Fruit fly (Drosophila melanogaster) whole organism, wandering third instar larva: Measurements from ENCODE around the gene Cad88C.

Source experiments
- Abd-B ChIP-seq: fragments of >200 bp; optimal IDR thresholded peaks from 2 replicates; lab custom pipeline; 2017; ENCODE audit warnings: missing biosample characterization, missing genetic modification characterization
- CG32264 ChIP-seq: fragments of 200-800 bp; sonication (Bioruptor generic); optimal IDR thresholded peaks from 2 replicates; lab custom pipeline; 2016; ENCODE audit warnings: missing biosample characterization, missing genetic modification characterization
- CG9705 ChIP-seq: fragments of 200-800 bp; sonication (Bioruptor generic); optimal IDR thresholded peaks from 2 replicates; lab custom pipeline; 2018; ENCODE audit warnings: missing biosample characterization, mild to moderate bottlenecking, missing genetic modification characterization
- CrebA ChIP-seq: fragments of 200-800 bp; sonication (Bioruptor generic); optimal IDR thresholded peaks from 2 replicates; lab custom pipeline; 2016; ENCODE audit warnings: missing biosample characterization, mild to moderate bottlenecking, missing genetic modification characterization, borderline replicate concordance
- Dfd ChIP-seq: fragments of >200 bp; optimal IDR thresholded peaks from 2 replicates; lab custom pipeline; 2017; ENCODE audit warnings: missing biosample characterization, missing genetic modification characterization
- Dif ChIP-seq: fragments of 200-275, 200-300 bp; sonication (Bioruptor generic); optimal IDR thresholded peaks from 2 replicates; lab custom pipeline; 2018; ENCODE audit warnings: missing biosample characterization, missing genetic modification characterization; ENCODE audit not compliant: partially characterized antibody
- GATAd ChIP-seq: sonication (Bioruptor generic); optimal IDR thresholded peaks from 2 replicates; lab custom pipeline; 2016; ENCODE audit warnings: missing biosample characterization, missing genetic modification characterization
- HLH106 ChIP-seq: fragments of 200-800 bp; optimal IDR thresholded peaks from 3 replicates; lab custom pipeline; 2019; ENCODE audit warnings: missing biosample characterization, mild to moderate bottlenecking, missing genetic modification characterization, moderate library complexity
- Hnf4 ChIP-seq: fragments of 200-800 bp; sonication (Bioruptor generic); optimal IDR thresholded peaks from 2 replicates; lab custom pipeline; 2016; ENCODE audit warnings: missing biosample characterization, mild to moderate bottlenecking, missing genetic modification characterization
- Hr78 ChIP-seq: fragments of >200 bp; optimal IDR thresholded peaks from 2 replicates; lab custom pipeline; 2017; ENCODE audit warnings: missing biosample characterization, missing genetic modification characterization
- Hr83 ChIP-seq: fragments of 200-300 bp; sonication (Bioruptor generic); optimal IDR thresholded peaks from 2 replicates; lab custom pipeline; 2016; ENCODE audit warnings: missing biosample characterization, mild to moderate bottlenecking, missing genetic modification characterization, moderate library complexity; ENCODE audit not compliant: poor library complexity, severe bottlenecking
- Jra ChIP-seq: sonication (Bioruptor generic); optimal IDR thresholded peaks from 2 replicates; lab custom pipeline; 2016; ENCODE audit warnings: missing biosample characterization, missing genetic modification characterization
- Mio ChIP-seq: sonication (Bioruptor generic); optimal IDR thresholded peaks from 2 replicates; lab custom pipeline; 2016; ENCODE audit warnings: missing biosample characterization, missing genetic modification characterization
- Myc ChIP-seq: fragments of >200 bp; optimal IDR thresholded peaks from 2 replicates; lab custom pipeline; 2017
- N ChIP-seq: fragments of >200 bp; optimal IDR thresholded peaks from 2 replicates; lab custom pipeline; 2018; ENCODE audit warnings: missing biosample characterization, missing external identifiers, missing genetic modification characterization
- OdsH ChIP-seq: fragments of 200-800 bp; sonication (Bioruptor generic); optimal IDR thresholded peaks from 2 replicates; lab custom pipeline; 2016; ENCODE audit warnings: missing biosample characterization, mild to moderate bottlenecking, missing genetic modification characterization
- Rel ChIP-seq, 2 experiments: fragments of 200-800 bp; sonication (Bioruptor generic) in 1 of 2; optimal IDR thresholded peaks; 2 replicates in 1 of 2; 3 replicates in 1 of 2; lab custom pipeline; 2016 to 2019; ENCODE audit warnings: mild to moderate bottlenecking in 2 of 2, missing biosample characterization in 2 of 2, missing genetic modification characterization in 2 of 2, moderate library complexity in 1 of 2
- Vsx2 ChIP-seq: fragments of 200-300, 225-300 bp; sonication (Bioruptor generic); optimal IDR thresholded peaks from 2 replicates; lab custom pipeline; 2018; ENCODE audit warnings: missing biosample characterization, missing genetic modification characterization; ENCODE audit not compliant: partially characterized antibody
- br ChIP-seq: fragments of 200-800 bp; sonication (Bioruptor generic); optimal IDR thresholded peaks from 2 replicates; lab custom pipeline; 2016; ENCODE audit warnings: missing biosample characterization, missing genetic modification characterization
- brk ChIP-seq: fragments of 200-800 bp; sonication (Bioruptor generic); optimal IDR thresholded peaks from 2 replicates; lab custom pipeline; 2016; ENCODE audit warnings: missing biosample characterization, mild to moderate bottlenecking, missing genetic modification characterization
- dl ChIP-seq, 2 experiments: fragments of 175-275, 200-275 bp in 1 of 2; fragments of 200-275 bp in 1 of 2; sonication (Bioruptor generic); optimal IDR thresholded peaks; lab custom pipeline; 2018; ENCODE audit warnings: mild to moderate bottlenecking in 2 of 2, missing biosample characterization in 2 of 2, missing genetic modification characterization in 2 of 2, moderate library complexity in 2 of 2; ENCODE audit not compliant: partially characterized antibody in 2 of 2, insufficient read depth in 1 of 2
- dmrt93B ChIP-seq: fragments of 200-800 bp; sonication (Bioruptor generic); optimal IDR thresholded peaks from 2 replicates; lab custom pipeline; 2018; ENCODE audit warnings: missing biosample characterization, mild to moderate bottlenecking, missing genetic modification characterization
- dsf ChIP-seq: sonication (Bioruptor generic); optimal IDR thresholded peaks from 2 replicates; lab custom pipeline; 2016; ENCODE audit warnings: missing biosample characterization, missing genetic modification characterization, borderline replicate concordance
- ey ChIP-seq: fragments of 200-800 bp; sonication (Bioruptor generic); optimal IDR thresholded peaks from 2 replicates; lab custom pipeline; 2016; ENCODE audit warnings: missing biosample characterization, missing genetic modification characterization
- foxo ChIP-seq, 2 experiments: fragments of 200-800 bp; sonication (Bioruptor generic); optimal IDR thresholded peaks; 2 replicates in 1 of 2; 3 replicates in 1 of 2; lab custom pipeline; 2016 to 2017; ENCODE audit warnings: missing biosample characterization in 2 of 2, missing genetic modification characterization in 2 of 2
- fru ChIP-seq: fragments of 200-800 bp; sonication (Bioruptor generic); optimal IDR thresholded peaks from 3 replicates; lab custom pipeline; 2016; ENCODE audit warnings: missing biosample characterization, mild to moderate bottlenecking, missing genetic modification characterization
- h ChIP-seq: fragments of 200-800 bp; sonication (Bioruptor generic); optimal IDR thresholded peaks from 3 replicates; lab custom pipeline; 2016; ENCODE audit warnings: missing biosample characterization, mild to moderate bottlenecking, missing genetic modification characterization
- lola ChIP-seq: fragments of >200 bp; optimal IDR thresholded peaks from 2 replicates; lab custom pipeline; 2017; ENCODE audit warnings: missing biosample characterization, missing genetic modification characterization
- pan ChIP-seq: fragments of >200 bp; optimal IDR thresholded peaks from 2 replicates; lab custom pipeline; 2017
- psq ChIP-seq: fragments of 200-800 bp; sonication (Bioruptor generic); optimal IDR thresholded peaks from 3 replicates; lab custom pipeline; 2017; ENCODE audit warnings: missing biosample characterization, mild to moderate bottlenecking, missing genetic modification characterization, moderate library complexity
- rgr ChIP-seq: fragments of 200-800 bp; sonication (Bioruptor generic); optimal IDR thresholded peaks from 3 replicates; lab custom pipeline; 2016; ENCODE audit warnings: missing biosample characterization, mild to moderate bottlenecking, missing genetic modification characterization
- sage ChIP-seq: fragments of 200-800 bp; sonication (Bioruptor generic); optimal IDR thresholded peaks from 2 replicates; lab custom pipeline; 2016; ENCODE audit warnings: missing biosample characterization, mild to moderate bottlenecking, missing genetic modification characterization
- sv ChIP-seq: fragments of 200-800 bp; sonication (Bioruptor generic); optimal IDR thresholded peaks from 3 replicates; lab custom pipeline; 2016; ENCODE audit warnings: missing biosample characterization, missing genetic modification characterization
- tai ChIP-seq: sonication (Bioruptor generic); optimal IDR thresholded peaks from 2 replicates; lab custom pipeline; 2016; ENCODE audit warnings: missing biosample characterization, missing genetic modification characterization
- usp ChIP-seq: fragments of >200 bp; optimal IDR thresholded peaks from 2 replicates; lab custom pipeline; 2017; ENCODE audit warnings: missing biosample characterization, missing genetic modification characterization
- woc ChIP-seq: sonication (Bioruptor generic); optimal IDR thresholded peaks from 2 replicates; lab custom pipeline; 2016; ENCODE audit warnings: missing biosample characterization, mild to moderate bottlenecking, missing genetic modification characterization

Cad88C gene

dm6 chr3R:14650367-14650766 is 20.1 kb downstream of the Cad88C start:
- TF ChIP-seq CG9705 = no peak
- no peak for TF ChIP-seq Abd-B (GFP tag; lab: Kevin White, UChicago)
- TF ChIP-seq woc (GFP tag; lab: Kevin White, UChicago) = no peak
- TF ChIP-seq ey (GFP tag; lab: Kevin White, UChicago) = no peak
- TF ChIP-seq Dfd = no peak
- no peak for TF ChIP-seq tai
- TF ChIP-seq pan (lab: Kevin White, UChicago) = no peak
- no peak for TF ChIP-seq lola (GFP tag; lab: Kevin White, UChicago)
- TF ChIP-seq Jra (GFP tag; lab: Kevin White, UChicago) = no peak
- no peak for TF ChIP-seq dmrt93B (GFP tag; lab: Kevin White, UChicago)
- no peak for TF ChIP-seq usp (GFP tag; lab: Kevin White, UChicago)
- no peak for TF ChIP-seq brk (GFP tag; lab: Kevin White, UChicago)
- no peak for TF ChIP-seq foxo (GFP tag; optimal IDR thresholded peaks at IDR 0.05; lab: Kevin White, UChicago)
- no peak for TF ChIP-seq Hr78

dm6 chr3R:14651076-14651662 is 20.9 kb downstream of the Cad88C start:
- TF ChIP-seq dsf (GFP tag; lab: Kevin White, UChicago) = no peak
- TF ChIP-seq Dif = no peak
- TF ChIP-seq N (GFP tag; lab: Kevin White, UChicago) = no peak
- TF ChIP-seq psq = peak; percentile 97
- no peak for TF ChIP-seq Jra (GFP tag; lab: Kevin White, UChicago)
- no peak for TF ChIP-seq lola (GFP tag; lab: Kevin White, UChicago)
- peak; percentile 36 for TF ChIP-seq Hnf4 (GFP tag; lab: Kevin White, UChicago)
- TF ChIP-seq, all 38 proteins: peak for 2

DNA sequence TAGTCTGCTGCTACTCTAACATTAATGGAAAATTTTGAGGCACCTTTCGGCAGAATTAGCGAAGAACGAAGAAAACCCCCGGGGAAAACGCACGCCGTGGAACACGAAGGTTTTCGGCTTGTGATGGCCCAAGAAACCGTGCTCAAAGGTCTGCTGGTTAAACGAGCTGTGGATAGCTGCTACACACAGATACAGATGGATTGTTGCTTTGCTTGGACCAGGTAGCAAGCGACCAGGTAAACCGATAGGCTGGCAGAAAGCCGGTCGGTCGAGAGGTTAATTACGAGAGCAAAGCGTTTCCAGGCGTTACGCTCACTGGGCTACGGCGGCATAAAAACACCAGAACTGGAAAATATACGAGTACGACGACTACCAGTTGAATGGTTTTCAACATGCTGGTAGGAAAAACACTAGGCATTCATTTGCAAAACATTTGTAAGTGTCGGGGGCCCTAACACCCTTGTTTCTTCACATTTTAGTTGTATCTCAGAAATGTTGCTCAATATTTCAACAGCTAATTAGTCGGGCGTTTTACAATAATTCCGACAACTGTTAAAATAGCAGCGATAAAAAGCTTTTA is 22.1 kb downstream of the Cad88C start:
- TF ChIP-seq Hr78 = no peak
- TF ChIP-seq Vsx2 (GFP tag; lab: Kevin White, UChicago) = no peak
- TF ChIP-seq Mio (GFP tag; lab: Kevin White, UChicago) = no peak
- TF ChIP-seq CG32264 (GFP tag; lab: Kevin White, UChicago) = no peak
- no peak for TF ChIP-seq Dif
- TF ChIP-seq Dfd = no peak
- TF ChIP-seq tai = no peak
- no peak for TF ChIP-seq h (GFP tag; lab: Kevin White, UChicago)
- no peak for TF ChIP-seq Hr83 (GFP tag; lab: Kevin White, UChicago)
- TF ChIP-seq pan (lab: Kevin White, UChicago) = no peak
- no peak for TF ChIP-seq ey (GFP tag; lab: Kevin White, UChicago)
- no peak for TF ChIP-seq dsf (GFP tag; lab: Kevin White, UChicago)
- TF ChIP-seq Abd-B (GFP tag; lab: Kevin White, UChicago) = no peak
- TF ChIP-seq GATAd = no peak

dm6 chr3R:14653039-14653852 is 23.0 kb downstream of the Cad88C start:
- TF ChIP-seq Vsx2 (GFP tag; lab: Kevin White, UChicago) (peak; percentile 38), CG32264 (GFP tag; lab: Kevin White, UChicago) (no peak), fru (GFP tag; lab: Kevin White, UChicago) (no peak), OdsH (no peak), N (GFP tag; lab: Kevin White, UChicago) (no peak), dmrt93B (GFP tag; lab: Kevin White, UChicago) (no peak), rgr (GFP tag; lab: Kevin White, UChicago) (peak; percentile 36), lola (GFP tag; lab: Kevin White, UChicago) (no peak), GATAd (no peak), CrebA (GFP tag; lab: Kevin White, UChicago) (no peak), sage (GFP tag; lab: Kevin White, UChicago) (no peak), h (GFP tag; lab: Kevin White, UChicago) (peak; percentile 20), Rel (GFP tag; optimal IDR thresholded peaks at IDR 0.05; lab: Kevin White, UChicago) (no peak), Rel (tag; optimal IDR thresholded peaks at IDR 0.05; lab: Kevin White, UChicago) (peak; percentile 86), brk (GFP tag; lab: Kevin White, UChicago) (no peak), dsf (GFP tag; lab: Kevin White, UChicago) (no peak), Hr83 (GFP tag; lab: Kevin White, UChicago) (peak; percentile 46), pan (lab: Kevin White, UChicago) (no peak), psq (peak; percentile 89), Abd-B (GFP tag; lab: Kevin White, UChicago) (no peak), Dif (peak; percentile 62), Myc (lab: Kevin White, UChicago) (no peak), Mio (GFP tag; lab: Kevin White, UChicago) (no peak), HLH106 (tag; lab: Kevin White, UChicago) (peak; percentile 14), tai (no peak), usp (GFP tag; lab: Kevin White, UChicago) (no peak), sv (GFP tag; lab: Kevin White, UChicago) (no peak), ey (GFP tag; lab: Kevin White, UChicago) (no peak), Jra (GFP tag; lab: Kevin White, UChicago) (no peak), dl (GFP tag; optimal IDR thresholded peaks at IDR 0.05; lab: Kevin White, UChicago; ENCODE audit: insufficient read depth in 1 of 2, partially characterized antibody in 2 of 2) (no peak), br (no peak), Hr78 (no peak), CG9705 (no peak), foxo (GFP tag; optimal IDR thresholded peaks at IDR 0.05; lab: Kevin White, UChicago) (peak in 1 of 2 experiments; percentile 16)
